Fruit fly (Drosophila melanogaster): ENCODE measurements around the gene CG6414.

- no peak for TF ChIP-seq Dfd (GFP tag; optimal IDR thresholded peaks at IDR 0.05)
- no peak for TF ChIP-seq fru (GFP tag; optimal IDR thresholded peaks at IDR 0.05)
- no peak for TF ChIP-seq usp (GFP tag; optimal IDR thresholded peaks at IDR 0.05)
- TF ChIP-seq dmrt93B (GFP tag; optimal IDR thresholded peaks at IDR 0.05) = no peak
- TF ChIP-seq Hr78 (GFP tag; optimal IDR thresholded peaks at IDR 0.05) = no peak
- TF ChIP-seq brk (GFP tag; optimal IDR thresholded peaks at IDR 0.05) = no peak
These were observed 2.7 kb downstream of the CG6414 start, which contains the start of gene CG6428 for dm6 chrX:3968346-3969044.
